Fruit fly (Drosophila melanogaster): Measurements from ENCODE around the gene Arp6.

dm6 chrX:15733192-15733892 lies 3.6 kb downstream of the Arp6 start:
- no peak for TF ChIP-seq CG8478 (optimal IDR thresholded peaks at IDR 0.05)
- TF ChIP-seq CTCF (optimal IDR thresholded peaks at IDR 0.05), result no peak

Data from S2 (cell line).